Worm (Caenorhabditis elegans): Measurements from ENCODE around the gene cup-14.

cup-14 gene

DNA sequence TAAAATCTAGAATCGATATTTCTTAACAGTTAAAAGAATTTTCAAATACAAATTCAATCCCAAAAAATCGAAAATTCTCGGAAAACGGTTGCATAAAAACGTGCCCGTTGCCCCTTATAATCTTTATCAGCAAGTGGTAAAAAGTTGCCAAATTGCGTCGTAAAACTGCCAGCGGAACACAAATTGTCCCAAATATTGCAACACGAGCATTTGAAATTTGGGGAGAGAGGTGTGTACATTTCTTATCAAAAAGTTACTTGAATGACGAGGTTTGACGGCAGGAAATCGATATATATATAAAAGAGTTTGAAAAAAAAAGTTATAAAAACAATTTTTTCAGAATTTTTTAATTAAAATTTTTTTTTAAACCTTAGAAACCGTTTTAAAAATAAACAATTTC, 26.0 kb downstream of the cup-14 start:
- peak; percentile 60 for TF ChIP-seq pha-4 (tag; optimal IDR thresholded peaks at IDR 0.05)
- peak; percentile 5 for TF ChIP-seq jun-1 (tag; optimal IDR thresholded peaks at IDR 0.05)
- peak; percentile 1 for TF ChIP-seq snpc-4 (tag; optimal IDR thresholded peaks at IDR 0.05)
- peak; percentile 59 for TF ChIP-seq pqm-1 (tag; optimal IDR thresholded peaks at IDR 0.05)
- TF ChIP-seq elt-2 (tag; optimal IDR thresholded peaks at IDR 0.05): peak; percentile 85
- no peak for TF ChIP-seq ama-1 (optimal IDR thresholded peaks at IDR 0.05)

DNA sequence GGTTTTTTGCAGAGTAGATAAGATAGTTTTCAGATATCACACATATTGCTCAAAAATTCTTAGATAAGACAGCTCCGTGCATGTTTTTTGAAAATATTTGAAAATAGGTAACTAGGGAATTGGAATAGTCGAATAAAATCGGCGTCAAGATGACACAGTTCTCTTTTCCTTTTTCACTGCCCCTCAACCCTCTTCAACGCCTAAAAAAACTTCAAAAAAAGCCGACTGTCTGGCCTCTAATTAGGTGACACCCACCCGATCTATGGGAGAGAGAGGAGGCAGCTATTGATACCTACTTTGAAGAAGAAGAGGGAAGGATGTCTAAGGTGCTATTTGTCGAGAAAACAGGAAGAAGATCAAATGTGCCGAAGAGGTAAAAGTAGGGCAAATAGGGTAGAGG, 29.7 kb downstream of the cup-14 start:
- TF ChIP-seq mml-1 (tag; optimal IDR thresholded peaks at IDR 0.05): no peak
- no peak for TF ChIP-seq hmg-11 (tag; optimal IDR thresholded peaks at IDR 0.05)
- TF ChIP-seq nhr-237 (tag; optimal IDR thresholded peaks at IDR 0.05): no peak
- no peak for TF ChIP-seq aly-2 (tag; optimal IDR thresholded peaks at IDR 0.05)
- TF ChIP-seq ceh-16 (tag; optimal IDR thresholded peaks at IDR 0.05): no peak
- TF ChIP-seq lsy-12 (tag; optimal IDR thresholded peaks at IDR 0.05): no peak
- no peak for TF ChIP-seq fkh-2 (tag; optimal IDR thresholded peaks at IDR 0.05)
- TF ChIP-seq mdl-1 (tag; optimal IDR thresholded peaks at IDR 0.05): no peak

ce11 chrII:13841106-13841854, 30.8 kb downstream of the cup-14 start, which contains the start of gene F08G2.7:
Gene F08G2.7, minus strand, starts transcription at chrII:13841156.
- TF ChIP-seq ceh-16 (tag; optimal IDR thresholded peaks at IDR 0.05) (no peak), elt-3 (tag; optimal IDR thresholded peaks at IDR 0.05) (no peak), lin-15B (tag; optimal IDR thresholded peaks at IDR 0.05) (no peak), egl-5 (tag; optimal IDR thresholded peaks at IDR 0.05) (no peak), hmg-11 (tag; optimal IDR thresholded peaks at IDR 0.05) (no peak), nhr-77 (tag; optimal IDR thresholded peaks at IDR 0.05) (no peak), nhr-76 (tag; optimal IDR thresholded peaks at IDR 0.05) (no peak), R02D3.7 (tag; optimal IDR thresholded peaks at IDR 0.05) (no peak), nfya-1 (tag; optimal IDR thresholded peaks at IDR 0.05; ENCODE audit: insufficient read depth) (no peak), zag-1 (tag; optimal IDR thresholded peaks at IDR 0.05) (no peak), nhr-43 (tag; optimal IDR thresholded peaks at IDR 0.05; ENCODE audit: poor library complexity, severe bottlenecking) (no peak), aly-2 (tag; optimal IDR thresholded peaks at IDR 0.05) (no peak), elt-2 (tag; optimal IDR thresholded peaks at IDR 0.05) (no peak), tbx-2 (tag; optimal IDR thresholded peaks at IDR 0.05) (no peak), ceh-82 (tag; optimal IDR thresholded peaks at IDR 0.05) (no peak)

- TF ChIP-seq nhr-28 (tag; optimal IDR thresholded peaks at IDR 0.05) (no peak), ztf-4 (tag; optimal IDR thresholded peaks at IDR 0.05) (no peak), R02D3.7 (tag; optimal IDR thresholded peaks at IDR 0.05) (no peak)
Measured at ce11 chrII:13839454-13839853, 32.6 kb downstream of the cup-14 start.

DNA sequence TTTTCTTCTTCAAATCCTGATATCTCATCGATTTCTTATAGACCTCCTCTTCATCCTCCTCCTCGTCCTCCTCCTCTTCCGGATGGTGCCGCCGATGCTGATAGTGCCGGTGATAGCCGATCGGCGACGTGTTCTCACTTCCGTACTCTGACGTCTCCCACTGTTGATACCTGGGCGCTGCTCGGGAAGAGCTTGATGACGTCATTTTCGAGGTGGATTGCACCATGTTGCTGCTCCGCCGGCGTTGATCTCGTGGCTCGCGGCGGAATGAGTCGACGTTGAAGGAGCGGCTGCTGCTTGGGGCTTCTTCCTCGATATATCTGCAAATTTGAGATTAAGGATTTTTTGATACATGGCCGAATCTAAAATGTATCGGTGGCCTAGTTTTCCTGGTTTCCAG, 33.6 kb downstream of the cup-14 start:
- no peak for TF ChIP-seq pqm-1 (tag; optimal IDR thresholded peaks at IDR 0.05)

DNA sequence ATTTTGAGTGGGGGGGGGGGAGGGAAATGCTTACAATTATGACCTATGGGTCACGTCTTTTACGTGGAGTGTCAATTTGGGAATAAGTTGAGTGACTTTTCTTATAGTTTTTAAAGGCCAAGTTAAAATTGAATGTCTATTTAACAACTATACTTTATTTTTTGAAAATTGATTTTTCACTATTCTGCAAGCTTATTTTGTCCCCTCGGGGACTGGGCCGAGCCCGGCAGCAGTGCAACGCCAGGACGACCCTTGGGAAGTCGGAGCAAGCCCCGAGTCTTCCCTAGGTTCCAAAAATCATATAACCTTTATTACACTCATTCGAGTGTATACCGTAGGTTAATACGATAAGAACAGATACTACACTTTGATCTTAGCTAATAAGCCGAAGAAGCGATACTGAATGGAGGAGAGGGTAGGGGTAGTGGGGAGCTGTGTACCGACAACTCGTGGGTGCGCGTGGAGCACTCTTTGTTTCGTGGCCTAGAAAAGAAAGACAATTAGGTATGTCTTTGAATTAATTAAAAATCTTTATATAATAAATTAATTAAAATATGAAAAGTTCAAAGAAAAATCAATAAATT, 36.2 kb downstream of the cup-14 start, which contains the start of gene ins-37:
Gene ins-37, minus strand, starts transcription at position 384 of the 584 bp plus-strand sequence.
- peak; percentile 2 for TF ChIP-seq elt-2 (tag; optimal IDR thresholded peaks at IDR 0.05)

DNA sequence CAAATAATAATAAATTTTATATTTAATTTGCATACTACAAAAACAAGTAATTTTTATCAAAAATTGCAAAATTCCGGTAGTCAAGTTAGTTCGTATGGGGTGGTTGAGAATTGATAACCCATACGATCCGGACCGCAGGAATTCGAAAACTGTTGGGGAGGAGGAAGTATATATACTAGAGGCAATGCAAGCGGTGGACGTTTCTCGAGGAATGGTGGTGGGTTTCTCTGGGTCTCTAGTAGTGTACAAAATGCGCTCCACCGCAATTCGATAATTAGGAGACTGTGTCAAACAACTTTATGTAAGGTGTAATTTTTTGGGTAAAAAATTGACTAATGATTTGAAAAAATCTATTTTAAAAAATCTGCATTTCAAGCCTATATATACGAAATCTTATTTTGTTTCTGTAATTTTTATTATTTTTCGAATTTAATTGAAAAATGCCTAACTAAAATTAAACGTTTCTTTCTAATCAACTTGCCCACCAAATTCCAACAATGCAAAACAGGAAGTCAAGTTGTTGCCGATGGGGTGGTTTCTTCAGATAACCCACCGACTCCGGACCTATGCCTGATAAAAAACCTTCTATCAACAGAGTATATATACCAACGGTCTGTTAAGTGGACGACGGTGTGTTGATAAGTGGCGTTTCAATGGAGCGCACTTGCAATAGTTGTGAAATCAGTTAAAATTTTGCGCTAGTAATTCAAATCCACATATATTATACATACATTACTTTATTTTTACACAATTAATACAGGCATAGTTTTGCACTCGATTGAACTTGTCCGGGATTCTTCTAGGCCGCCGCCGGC, 37.5 kb downstream of the cup-14 start:
- TF ChIP-seq lin-15B (tag; optimal IDR thresholded peaks at IDR 0.05) (peak; percentile 88), lin-39 (tag; optimal IDR thresholded peaks at IDR 0.05) (peak; percentile 98), unc-39 (tag; optimal IDR thresholded peaks at IDR 0.05) (no peak), ZK546.5 (tag; optimal IDR thresholded peaks at IDR 0.05) (no peak), skn-1 (tag; optimal IDR thresholded peaks at IDR 0.05) (peak; percentile 90), nhr-11 (tag; optimal IDR thresholded peaks at IDR 0.05) (no peak), nhr-67 (tag; optimal IDR thresholded peaks at IDR 0.05) (no peak), egl-5 (tag; optimal IDR thresholded peaks at IDR 0.05) (peak; percentile 89), nhr-25 (tag; optimal IDR thresholded peaks at IDR 0.05) (peak; percentile 93), lsy-12 (tag; optimal IDR thresholded peaks at IDR 0.05) (peak; percentile 73), nhr-28 (tag; optimal IDR thresholded peaks at IDR 0.05) (no peak), ceh-9 (tag; optimal IDR thresholded peaks at IDR 0.05) (no peak), fos-1 (tag; optimal IDR thresholded peaks at IDR 0.05) (peak; percentile 57), nhr-12 (tag; optimal IDR thresholded peaks at IDR 0.05) (no peak), ztf-11 (tag; optimal IDR thresholded peaks at IDR 0.05) (no peak), elt-2 (tag; optimal IDR thresholded peaks at IDR 0.05) (peak; percentile 60), sea-2 (GFP tag; optimal IDR thresholded peaks at IDR 0.05) (peak; percentile 78), pha-4 (tag; optimal IDR thresholded peaks at IDR 0.05) (peak; percentile 96)

Data from whole organism, L3 larva.